Worm (Caenorhabditis elegans) whole organism, late embryonic: Measurements from ENCODE around the gene F10D7.11.

ENCODE experiments used
- K09A11.1 ChIP-seq: sonication (generic microtip); optimal IDR thresholded peaks from 2 replicates; lab custom pipeline; 2017; ENCODE audit warnings: antibody characterized with exemption, mild to moderate bottlenecking, missing genetic modification characterization, missing compliant biosample characterization; ENCODE audit not compliant: insufficient read depth
- ama-1 ChIP-seq: fragments of 150-350 bp; optimal IDR thresholded peaks from 2 replicates; lab custom pipeline; 2014
- ceh-14 ChIP-seq: sonication (generic microtip); optimal IDR thresholded peaks from 2 replicates; lab custom pipeline; 2016; ENCODE audit warnings: missing genotype, missing genetic modification characterization, missing compliant biosample characterization
- ceh-48 ChIP-seq: sonication (generic microtip); optimal IDR thresholded peaks from 2 replicates; lab custom pipeline; 2016; ENCODE audit warnings: missing genetic modification characterization, inconsistent platforms, missing compliant biosample characterization
- hlh-30 ChIP-seq: sonication (generic microtip); optimal IDR thresholded peaks from 2 replicates; lab custom pipeline; 2017; ENCODE audit warnings: antibody characterized with exemption, missing genetic modification characterization, missing compliant biosample characterization; ENCODE audit not compliant: insufficient read depth
- nhr-11 ChIP-seq: fragments of 150-350 bp; optimal IDR thresholded peaks from 2 replicates; lab custom pipeline; 2014; ENCODE audit warnings: missing biosample characterization, missing genetic modification characterization
- ttx-3 ChIP-seq: sonication (generic microtip); optimal IDR thresholded peaks from 2 replicates; lab custom pipeline; 2016; ENCODE audit warnings: missing genetic modification reagents, missing genetic modification characterization, missing compliant biosample characterization

DNA sequence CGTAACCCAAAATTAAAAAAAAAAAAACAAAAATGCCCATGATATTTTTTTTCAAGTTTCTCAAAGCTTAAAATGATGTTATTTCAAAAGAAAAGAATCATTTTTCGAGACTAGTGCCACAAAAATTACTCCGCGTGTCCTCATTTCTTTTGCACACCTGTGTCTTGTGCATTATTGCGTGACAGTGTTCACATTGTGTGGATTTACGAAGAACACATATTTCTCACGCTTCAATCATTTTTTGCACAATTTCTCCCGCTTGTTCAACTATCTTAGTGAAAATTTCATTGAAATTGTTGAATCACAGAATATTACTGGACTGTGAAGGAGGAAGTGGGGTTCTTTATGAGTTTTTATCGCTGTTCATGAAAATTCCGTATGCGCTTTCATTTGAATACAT lies 46.2 kb downstream of the F10D7.11 start:
- no peak for TF ChIP-seq hlh-30 (tag; lab: Kevin White, UChicago)
- TF ChIP-seq ceh-48 (tag; lab: Kevin White, UChicago) = no peak
- no peak for TF ChIP-seq nhr-11 (tag; lab: Kevin White, UChicago)
- TF ChIP-seq ama-1 (lab: Kevin White, UChicago) = no peak
- TF ChIP-seq K09A11.1 = no peak
- TF ChIP-seq ceh-14 (tag; lab: Kevin White, UChicago) = no peak
- TF ChIP-seq ttx-3 (tag; lab: Kevin White, UChicago) = no peak
